Worm (Caenorhabditis elegans) whole organism, midembryonic: ENCODE data around the gene ZK1127.12.
A peak's percentile ranks its signal among the peaks of the same experiment; 100 is the strongest.

Experiments
- T22C8.4 ChIP-seq: fragments of 200-800 bp; sonication (Bioruptor generic); IDR thresholded peaks from 2 replicates; pipeline ENCODE4 v1.3.6; 2022; ENCODE audit warnings: missing genetic modification characterization, missing compliant biosample characterization
- cog-1 ChIP-seq: sonication (generic microtip); optimal IDR thresholded peaks from 2 replicates; lab custom pipeline; 2016; ENCODE audit warnings: missing genetic modification characterization, missing compliant biosample characterization
- flt-1 ChIP-seq: fragments of 200-800 bp; sonication (Bioruptor generic); IDR thresholded peaks from 2 replicates; pipeline ENCODE4 v1.3.6; 2022; ENCODE audit warnings: missing genetic modification characterization, missing compliant biosample characterization
- klf-2 ChIP-seq: fragments of 200-800 bp; sonication (Bioruptor generic); conservative IDR thresholded peaks from 2 replicates; pipeline ENCODE4 v1.3.6; 2022; ENCODE audit warnings: missing genetic modification reagents, missing genetic modification characterization, missing compliant biosample characterization
- med-1 ChIP-seq: sonication (generic microtip); optimal IDR thresholded peaks from 2 replicates; lab custom pipeline; 2017; ENCODE audit warnings: missing genetic modification characterization, mild to moderate bottlenecking, missing compliant biosample characterization, antibody characterized with exemption, missing genetic modification reagents; ENCODE audit not compliant: insufficient read depth
- ref-1 ChIP-seq: fragments of 200-800 bp; sonication (Bioruptor generic); conservative IDR thresholded peaks from 2 replicates; pipeline ENCODE4 v1.3.6; 2022; ENCODE audit warnings: missing genetic modification reagents, missing genetic modification characterization, missing compliant biosample characterization
- tab-1 ChIP-seq: fragments of 200-800 bp; sonication (Bioruptor generic); IDR thresholded peaks from 2 replicates; pipeline ENCODE4 v1.3.6; 2022; ENCODE audit warnings: missing genetic modification characterization, missing compliant biosample characterization
- ztf-23 ChIP-seq: fragments of 200-800 bp; sonication (Bioruptor generic); IDR thresholded peaks from 2 replicates; pipeline ENCODE4 v1.3.6; 2022; ENCODE audit warnings: missing genetic modification reagents, missing genetic modification characterization, missing compliant biosample characterization
- ztf-29 ChIP-seq: fragments of 200-800 bp; sonication (Bioruptor generic); IDR thresholded peaks from 2 replicates; pipeline ENCODE4 v1.3.6; 2022; ENCODE audit warnings: missing genetic modification reagents, missing genetic modification characterization, missing compliant biosample characterization

Gene ZK1127.12

DNA sequence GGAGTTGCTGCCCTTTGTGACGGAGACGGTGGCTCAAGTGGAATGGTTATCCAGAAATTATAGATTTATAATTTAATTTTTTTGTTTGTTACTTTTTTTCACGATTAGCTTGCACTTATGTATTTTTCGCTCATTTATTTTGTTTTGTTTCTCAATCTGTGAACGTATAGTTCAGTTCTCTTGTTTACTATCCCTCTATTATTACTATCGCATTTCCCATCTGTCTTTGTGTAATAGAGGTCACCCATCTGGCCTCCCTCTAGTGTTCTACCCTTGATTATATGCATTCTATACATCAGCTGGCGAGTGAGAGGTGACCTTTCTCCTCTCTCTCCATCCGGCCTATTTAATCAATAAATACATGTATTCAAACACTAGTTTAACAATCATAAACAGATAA lies 32.1 kb downstream of the ZK1127.12 start, which contains the start of the genes T02G5.14 and T02G5.15:
Gene T02G5.14 (plus strand): TSS at position 301 of the 400 bp plus-strand sequence.
Gene T02G5.15 (plus strand): TSS at position 301 of the 400 bp plus-strand sequence.
- TF ChIP-seq T22C8.4, result peak; percentile 58

DNA sequence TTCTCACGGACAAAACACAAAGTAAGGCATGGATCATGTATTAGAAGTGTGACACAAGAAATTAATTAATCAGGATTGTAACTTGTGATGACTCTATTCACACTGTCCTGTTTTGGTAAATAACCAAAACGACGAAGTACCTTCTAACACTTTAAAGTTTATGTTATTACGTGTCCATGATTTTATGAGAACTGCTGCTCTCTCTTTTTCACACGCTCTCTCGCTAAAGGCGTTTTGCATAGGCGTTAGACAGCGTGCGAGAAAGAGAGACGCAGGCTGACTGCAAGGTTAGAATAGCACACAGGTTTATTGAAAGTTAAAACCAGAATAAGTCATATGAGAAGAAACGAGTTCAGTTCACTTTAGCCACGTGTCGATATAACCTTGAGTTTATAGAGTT lies 38.2 kb downstream of the ZK1127.12 start:
- TF ChIP-seq flt-1, result no peak
- no peak for TF ChIP-seq ztf-29 (GFP tag; lab: Robert Waterston, UW)
- no peak for TF ChIP-seq ref-1
- TF ChIP-seq med-1, result no peak
- no peak for TF ChIP-seq tab-1 (GFP tag; lab: Robert Waterston, UW)
- no peak for TF ChIP-seq klf-2 (GFP tag; lab: Robert Waterston, UW)
- no peak for TF ChIP-seq T22C8.4
- TF ChIP-seq ztf-23, result no peak
- TF ChIP-seq cog-1 (tag; lab: Kevin White, UChicago), result no peak

DNA sequence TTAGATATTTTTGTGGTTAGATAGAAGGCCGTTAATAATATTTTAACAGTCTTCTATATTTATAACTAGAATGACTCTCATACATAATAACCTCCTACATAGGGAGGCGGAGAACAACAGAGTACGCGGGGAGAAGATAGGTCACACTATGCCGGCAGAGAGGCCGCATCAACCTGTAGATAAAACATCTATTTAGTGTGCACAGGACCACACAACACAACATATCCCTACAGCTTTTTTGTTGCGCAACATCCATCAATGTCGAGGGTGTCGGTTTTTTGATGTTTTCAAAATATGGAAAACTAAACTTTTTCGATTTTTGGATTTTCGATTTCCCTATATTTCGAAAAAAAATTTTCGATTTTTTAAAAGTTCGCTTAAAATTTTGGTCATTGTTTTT lies 39.0 kb downstream of the ZK1127.12 start:
- no peak for TF ChIP-seq cog-1 (tag; lab: Kevin White, UChicago)
- TF ChIP-seq T22C8.4, result no peak
- no peak for TF ChIP-seq ztf-23
- TF ChIP-seq flt-1, result no peak
- TF ChIP-seq med-1, result no peak
- no peak for TF ChIP-seq tab-1 (GFP tag; lab: Robert Waterston, UW)
- TF ChIP-seq klf-2 (GFP tag; lab: Robert Waterston, UW), result no peak
- no peak for TF ChIP-seq ref-1
- no peak for TF ChIP-seq ztf-29 (GFP tag; lab: Robert Waterston, UW)

DNA sequence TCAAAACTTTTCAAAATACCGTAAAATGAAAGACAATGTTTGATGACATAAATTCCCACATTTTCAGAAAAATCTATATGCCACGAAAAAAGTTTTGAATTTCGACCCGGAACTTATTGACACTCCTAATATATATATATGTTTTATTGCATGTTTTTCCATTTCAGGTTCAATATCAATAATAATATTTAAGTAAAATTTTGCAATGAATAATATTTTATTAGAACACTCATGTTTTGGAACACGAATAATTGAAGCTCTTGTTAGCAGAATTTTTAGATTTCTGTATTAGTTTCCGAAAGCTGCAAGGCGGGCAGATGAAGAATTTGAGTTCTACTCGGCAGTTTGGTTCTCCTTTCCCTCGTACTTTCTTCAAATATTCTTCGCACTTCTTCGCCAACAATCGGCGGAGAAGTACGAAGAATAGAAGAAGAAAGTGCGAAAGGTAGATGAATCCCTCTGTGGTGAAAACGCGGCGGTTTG lies 41.5 kb downstream of the ZK1127.12 start, which contains the start of gene T02G5.3:
Gene T02G5.3 (plus strand): TSS at position 51 of the 483 bp plus-strand sequence.
- TF ChIP-seq tab-1 (GFP tag; lab: Robert Waterston, UW) (no peak), flt-1 (0 out of 2 replicates have a peak, but pooled peaks have one; percentile 40), klf-2 (GFP tag; lab: Robert Waterston, UW) (no peak), ref-1 (no peak), T22C8.4 (no peak), cog-1 (tag; lab: Kevin White, UChicago) (no peak), med-1 (no peak)

DNA sequence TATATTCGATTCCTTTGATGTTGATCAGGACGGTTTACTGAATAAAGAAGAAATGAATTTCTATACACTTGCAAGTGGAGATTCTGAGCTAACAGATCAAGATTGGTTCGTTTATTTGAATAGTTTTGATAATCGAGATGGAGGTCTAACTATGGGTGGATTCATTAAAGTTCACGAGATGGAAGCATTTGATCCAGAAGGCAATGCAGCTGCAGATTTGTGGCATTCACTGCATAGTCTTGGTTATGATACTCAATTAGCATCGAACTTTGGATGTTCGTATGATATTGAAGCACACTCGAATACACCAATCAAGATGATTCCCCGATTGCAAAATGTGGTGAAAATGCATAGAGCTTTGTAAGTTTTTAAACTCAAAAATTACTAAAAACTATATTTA lies 44.1 kb downstream of the ZK1127.12 start:
- TF ChIP-seq T22C8.4 (no peak), ref-1 (no peak), flt-1 (no peak), ztf-23 (no peak), med-1 (no peak), ztf-29 (GFP tag; lab: Robert Waterston, UW) (no peak), cog-1 (tag; lab: Kevin White, UChicago) (no peak), tab-1 (GFP tag; lab: Robert Waterston, UW) (no peak), klf-2 (GFP tag; lab: Robert Waterston, UW) (no peak)

DNA sequence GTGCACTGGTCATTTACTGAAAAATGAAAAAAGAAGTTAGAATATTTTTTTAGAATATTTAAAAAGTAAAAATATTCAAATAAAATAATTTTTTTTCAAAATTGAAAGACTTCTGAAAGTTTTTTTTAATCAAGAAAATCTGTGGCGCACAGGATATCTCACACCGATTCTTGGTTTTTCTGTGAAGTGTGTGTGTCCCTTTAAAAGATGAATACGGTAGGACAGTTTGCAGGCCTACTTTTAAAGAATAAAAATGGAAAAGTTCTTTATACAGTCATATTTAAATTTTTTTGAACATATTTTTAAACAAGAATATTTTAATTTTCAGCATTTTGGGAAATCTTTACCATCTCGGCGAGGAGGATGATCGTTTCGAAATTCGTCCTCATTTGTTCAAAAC lies 46.7 kb downstream of the ZK1127.12 start, which contains the start of gene mct-5:
Gene mct-5 (minus strand): TSS at position 16 of the 400 bp plus-strand sequence.
- TF ChIP-seq ref-1, result no peak
- TF ChIP-seq klf-2 (GFP tag; lab: Robert Waterston, UW), result no peak
- no peak for TF ChIP-seq ztf-29 (GFP tag; lab: Robert Waterston, UW)
- TF ChIP-seq tab-1 (GFP tag; lab: Robert Waterston, UW), result no peak
- no peak for TF ChIP-seq med-1
- no peak for TF ChIP-seq ztf-23
- no peak for TF ChIP-seq cog-1 (tag; lab: Kevin White, UChicago)
- no peak for TF ChIP-seq T22C8.4
- TF ChIP-seq flt-1, result no peak

DNA sequence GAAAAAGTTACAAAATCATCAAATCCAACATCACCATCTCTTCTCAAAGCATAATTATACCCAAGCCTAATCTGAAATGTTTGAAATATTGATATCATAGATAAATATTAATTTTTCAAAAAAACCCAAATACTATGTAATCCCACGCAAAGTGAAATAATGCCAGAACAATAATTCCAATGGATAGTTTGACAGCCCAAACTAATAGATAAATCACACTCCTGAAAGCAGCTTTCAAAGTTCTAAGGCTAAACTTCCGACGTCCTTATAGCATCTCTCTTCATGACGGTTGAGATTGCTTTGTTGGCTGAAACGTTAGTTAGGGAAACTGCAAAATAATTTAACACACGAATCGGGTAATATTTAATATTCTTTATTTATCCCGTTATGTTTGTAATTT lies 47.4 kb downstream of the ZK1127.12 start:
- TF ChIP-seq klf-2 (GFP tag; lab: Robert Waterston, UW) (no peak), med-1 (no peak), ref-1 (no peak), T22C8.4 (no peak)

DNA sequence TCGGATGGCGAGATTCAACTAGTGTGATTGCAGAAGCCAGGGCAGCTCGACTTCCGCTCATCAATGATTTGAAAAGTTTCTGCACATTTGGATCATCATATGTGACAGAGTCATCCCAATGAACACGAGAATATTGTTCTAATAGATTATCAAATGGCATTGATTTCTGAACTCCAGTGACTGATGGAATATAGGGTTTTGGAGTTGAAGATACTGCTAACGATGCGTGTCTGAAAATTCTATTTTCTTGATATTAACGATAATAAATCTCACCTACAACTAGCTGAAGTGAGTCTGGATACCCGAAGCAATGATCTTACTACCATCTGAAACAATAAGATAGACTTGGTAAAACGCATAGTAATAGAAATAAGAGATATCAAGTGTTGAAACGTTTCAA lies 49.0 kb downstream of the ZK1127.12 start, which contains the start of gene mmaa-1:
Gene mmaa-1 (minus strand): TSS at position 328 of the 400 bp plus-strand sequence.
- TF ChIP-seq T22C8.4 (no peak), cog-1 (tag; lab: Kevin White, UChicago) (no peak), flt-1 (no peak), tab-1 (GFP tag; lab: Robert Waterston, UW) (no peak), ztf-29 (GFP tag; lab: Robert Waterston, UW) (no peak), ztf-23 (no peak), klf-2 (GFP tag; lab: Robert Waterston, UW) (no peak)

DNA sequence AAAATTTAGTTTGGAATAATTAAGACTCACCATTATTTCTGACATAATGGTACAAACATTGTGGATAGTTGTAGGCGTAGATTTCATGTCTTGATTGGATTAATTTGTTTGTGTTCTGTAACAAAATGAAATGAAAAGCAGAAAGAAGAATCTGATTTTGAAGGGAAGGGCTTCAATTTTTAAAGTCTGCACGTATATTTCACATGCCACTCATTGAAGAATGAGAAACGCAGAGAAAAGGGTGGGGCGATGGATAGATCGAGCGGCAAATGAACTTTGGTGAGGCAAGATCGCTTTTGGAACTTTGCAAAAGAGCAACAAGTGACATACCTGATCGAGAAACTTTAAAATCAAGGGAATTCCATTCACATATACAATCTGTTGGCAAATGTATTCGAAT lies 50.4 kb downstream of the ZK1127.12 start:
- no peak for TF ChIP-seq med-1
- no peak for TF ChIP-seq ztf-23
- TF ChIP-seq flt-1, result no peak
- no peak for TF ChIP-seq ref-1
- no peak for TF ChIP-seq T22C8.4
- no peak for TF ChIP-seq klf-2 (GFP tag; lab: Robert Waterston, UW)
- no peak for TF ChIP-seq cog-1 (tag; lab: Kevin White, UChicago)
- no peak for TF ChIP-seq tab-1 (GFP tag; lab: Robert Waterston, UW)
- TF ChIP-seq ztf-29 (GFP tag; lab: Robert Waterston, UW), result no peak
